Worm (Caenorhabditis elegans) whole organism, early embryonic: ENCODE data around the gene F02D10.2.

Experiments
- F13C5.2 ChIP-seq: sonication (generic microtip); optimal IDR thresholded peaks from 2 replicates; lab custom pipeline; 2017; ENCODE audit warnings: mild to moderate bottlenecking, missing genetic modification characterization, inconsistent platforms, missing compliant biosample characterization
- ama-1 ChIP-seq: fragments of 150-350 bp; optimal IDR thresholded peaks from 2 replicates; lab custom pipeline; 2014
- flt-1 ChIP-seq: fragments of 200-800 bp; sonication (Bioruptor generic); IDR thresholded peaks from 2 replicates; pipeline ENCODE4 v1.3.6; 2022; ENCODE audit warnings: missing genetic modification characterization, missing compliant biosample characterization
- hmbx-1 ChIP-seq: sonication (generic microtip); optimal IDR thresholded peaks from 2 replicates; lab custom pipeline; 2016; ENCODE audit warnings: mild to moderate bottlenecking, missing genetic modification characterization, missing compliant biosample characterization
- tbx-37 ChIP-seq: fragments of 200-800 bp; sonication (Bioruptor generic); conservative IDR thresholded peaks from 2 replicates; pipeline ENCODE4 v1.3.6; 2022; ENCODE audit warnings: missing genetic modification reagents, missing genetic modification characterization, missing compliant biosample characterization

DNA sequence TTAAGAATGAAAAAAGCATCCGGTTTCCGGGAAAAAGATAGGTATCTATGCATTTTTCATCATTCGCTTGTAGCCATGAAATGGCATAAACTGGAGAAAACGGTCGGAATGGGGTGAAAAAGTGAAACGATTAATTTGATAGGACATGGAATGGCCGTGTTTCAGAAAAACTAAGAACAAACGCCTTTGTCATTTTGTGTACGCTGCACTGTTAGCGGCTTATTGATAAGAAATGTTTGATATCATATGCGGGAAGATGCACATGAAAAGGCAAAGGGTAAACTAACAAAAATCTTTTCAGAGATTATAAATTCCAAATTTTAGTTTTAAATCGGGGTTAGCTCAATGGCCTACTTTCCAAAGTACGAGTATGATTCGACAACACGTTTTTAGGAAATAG is 42.6 kb downstream of the F02D10.2 start:
- TF ChIP-seq hmbx-1 (tag; lab: Kevin White, UChicago) (no peak), tbx-37 (GFP tag; lab: Robert Waterston, UW) (no peak), ama-1 (lab: Kevin White, UChicago) (no peak), F13C5.2 (tag; lab: Kevin White, UChicago) (no peak), flt-1 (GFP tag; lab: Robert Waterston, UW) (no peak)
